Worm (Caenorhabditis elegans) whole organism, young adult: ENCODE data around the gene F47B8.14.

ENCODE experiments used
- Y53G8AR.9 ChIP-seq: fragments of 200-800 bp; sonication (Bioruptor generic); conservative IDR thresholded peaks from 2 replicates; pipeline ENCODE4 v1.3.6; 2022; ENCODE audit warnings: missing genetic modification reagents, missing genetic modification characterization, missing compliant biosample characterization
- let-607 ChIP-seq, 2 experiments: fragments of 200-800 bp in 1 of 2; sonication (Bioruptor generic) in 1 of 2; sonication (generic microtip) in 1 of 2; optimal IDR thresholded peaks; 2 replicates each; lab custom pipeline; 2016 to 2018; ENCODE audit warnings: mild to moderate bottlenecking in 2 of 2, missing compliant biosample characterization in 2 of 2, missing genetic modification characterization in 2 of 2, moderate library complexity in 2 of 2, missing genotype in 1 of 2
- lin-35 ChIP-seq, 3 experiments: fragments of 150-350 bp in 2 of 3; sonication (generic microtip) in 1 of 3; optimal IDR thresholded peaks; 2 replicates each; lab custom pipeline; 2014 to 2018; ENCODE audit warnings: missing biosample characterization in 3 of 3, missing genetic modification characterization in 3 of 3, missing genetic modification reagents in 3 of 3
- unc-130 ChIP-seq: sonication (generic microtip); optimal IDR thresholded peaks from 2 replicates; lab custom pipeline; 2016; ENCODE audit warnings: missing genetic modification reagents, missing genetic modification characterization, missing compliant biosample characterization
- zfh-2 ChIP-seq: fragments of 200-800 bp; sonication (Bioruptor generic); conservative IDR thresholded peaks from 2 replicates; pipeline ENCODE4 v1.3.6; 2022; ENCODE audit warnings: missing genetic modification reagents, missing genetic modification characterization, missing compliant biosample characterization

ce11 chrV:14355738-14356368 is 35.5 kb downstream of the F47B8.14 start, which contains the start of gene cyn-1:
- TF ChIP-seq lin-35 (GFP tag; optimal IDR thresholded peaks at IDR 0.05; lab: Kevin White, UChicago) (peak; percentile 61 to 96 (median 74)), Y53G8AR.9 (GFP tag; lab: Robert Waterston, UW) (peak; percentile 91), unc-130 (peak; percentile 19), zfh-2 (GFP tag; lab: Robert Waterston, UW) (no peak), let-607 (tag; optimal IDR thresholded peaks at IDR 0.05; lab: Kevin White, UChicago) (peak in 1 of 2 experiments; percentile 44)
